Worm (Caenorhabditis elegans) whole organism, L1 larva: ENCODE measurements around the gene flp-19.

Source experiments
- C04F5.9 ChIP-seq: sonication (generic microtip); optimal IDR thresholded peaks from 2 replicates; lab custom pipeline; 2016; ENCODE audit warnings: missing genetic modification characterization, missing compliant biosample characterization
- Y116A8C.19 ChIP-seq: sonication (generic microtip); optimal IDR thresholded peaks from 2 replicates; lab custom pipeline; 2016; ENCODE audit warnings: missing compliant biosample characterization, missing genetic modification characterization, borderline replicate concordance
- ama-1 ChIP-seq: fragments of 150-350 bp; optimal IDR thresholded peaks from 2 replicates; lab custom pipeline; 2014
- blmp-1 ChIP-seq: fragments of 150-350 bp; optimal IDR thresholded peaks from 2 replicates; lab custom pipeline; 2014; ENCODE audit warnings: missing biosample characterization, missing genetic modification characterization
- ceh-82 ChIP-seq, 3 experiments: fragments of 150-350 bp in 1 of 3; sonication (generic microtip) in 2 of 3; optimal IDR thresholded peaks; 2 replicates each; lab custom pipeline; 2014 to 2017; ENCODE audit warnings: missing biosample characterization in 3 of 3, missing genetic modification characterization in 3 of 3
- ceh-90 ChIP-seq: sonication (generic microtip); optimal IDR thresholded peaks from 2 replicates; lab custom pipeline; 2016; ENCODE audit warnings: missing genetic modification characterization, missing compliant biosample characterization
- efl-1 ChIP-seq, 4 experiments: fragments of 150-350 bp; optimal IDR thresholded peaks in 3 of 4; peaks in 1 of 4; 1 replicate in 1 of 4; 2 replicates in 3 of 4; lab custom pipeline; 2014; ENCODE audit warnings: missing biosample characterization in 2 of 4, missing genetic modification characterization in 2 of 4, missing genetic modification reagents in 2 of 4
- egl-27 ChIP-seq, 2 experiments: fragments of 150-350 bp in 1 of 2; sonication (generic microtip); optimal IDR thresholded peaks; 3 replicates each; lab custom pipeline; 2017 to 2018; ENCODE audit warnings: missing biosample characterization in 2 of 2, missing genetic modification characterization in 2 of 2, missing genetic modification reagents in 2 of 2
- elt-2 ChIP-seq: sonication (generic microtip); optimal IDR thresholded peaks from 2 replicates; lab custom pipeline; 2016; ENCODE audit warnings: missing genetic modification characterization, mild to moderate bottlenecking, inconsistent platforms, missing compliant biosample characterization, missing genetic modification reagents
- elt-3 ChIP-seq, 6 experiments: fragments of 150-350 bp in 1 of 6; sonication (generic microtip); optimal IDR thresholded peaks; 2 replicates each; lab custom pipeline; 2017 to 2018; ENCODE audit warnings: missing biosample characterization in 6 of 6, missing genetic modification characterization in 6 of 6, inconsistent platforms in 1 of 6
- ets-5 ChIP-seq: fragments of 200-800 bp; sonication (Bioruptor generic); IDR thresholded peaks from 2 replicates; pipeline ENCODE4 v1.3.6; 2022; ENCODE audit warnings: missing genetic modification characterization, missing compliant biosample characterization
- hlh-4 ChIP-seq: sonication (generic microtip); optimal IDR thresholded peaks from 2 replicates; lab custom pipeline; 2016; ENCODE audit warnings: mild to moderate bottlenecking, missing genetic modification characterization, missing compliant biosample characterization
- isw-1 ChIP-seq: fragments of 200-800 bp; sonication (Bioruptor generic); IDR thresholded peaks from 2 replicates; pipeline ENCODE4 v1.3.6; 2022; ENCODE audit warnings: missing genetic modification characterization, missing compliant biosample characterization
- lin-14 ChIP-seq: fragments of 200-800 bp; sonication (Bioruptor generic); optimal IDR thresholded peaks from 2 replicates; lab custom pipeline; 2018; ENCODE audit warnings: mild to moderate bottlenecking, missing genetic modification characterization, moderate library complexity, missing compliant biosample characterization
- lin-35 ChIP-seq, 2 experiments: fragments of 150-350 bp; optimal IDR thresholded peaks; 2 replicates each; lab custom pipeline; 2014; ENCODE audit warnings: missing biosample characterization in 2 of 2, missing genetic modification characterization in 2 of 2, missing genetic modification reagents in 2 of 2
- lin-39 ChIP-seq: fragments of 150-350 bp; optimal IDR thresholded peaks from 2 replicates; lab custom pipeline; 2014; ENCODE audit warnings: missing biosample characterization, missing genetic modification reagents, missing genetic modification characterization
- mef-2 ChIP-seq: fragments of 150-350 bp; optimal IDR thresholded peaks from 2 replicates; lab custom pipeline; 2014; ENCODE audit warnings: missing biosample characterization, missing genetic modification characterization
- mep-1 ChIP-seq: fragments of 150-350 bp; optimal IDR thresholded peaks from 2 replicates; lab custom pipeline; 2014; ENCODE audit warnings: missing biosample characterization, missing genetic modification characterization
- nhr-11 ChIP-seq: fragments of 150-350 bp; optimal IDR thresholded peaks from 2 replicates; lab custom pipeline; 2014; ENCODE audit warnings: missing biosample characterization, missing genetic modification characterization
- nhr-12 ChIP-seq: sonication (generic microtip); optimal IDR thresholded peaks from 2 replicates; lab custom pipeline; 2017; ENCODE audit warnings: missing biosample characterization, missing genetic modification characterization
- nhr-19 ChIP-seq: fragments of 200-800 bp; sonication (Bioruptor generic); conservative IDR thresholded peaks from 2 replicates; pipeline ENCODE4 v1.3.6; 2022; ENCODE audit warnings: missing genetic modification characterization, missing compliant biosample characterization
- nhr-20 ChIP-seq: sonication (generic microtip); optimal IDR thresholded peaks from 2 replicates; lab custom pipeline; 2016; ENCODE audit warnings: mild to moderate bottlenecking, missing genetic modification characterization, missing compliant biosample characterization
- nhr-28 ChIP-seq: fragments of 150-350 bp; optimal IDR thresholded peaks from 2 replicates; lab custom pipeline; 2014; ENCODE audit warnings: missing biosample characterization, missing genetic modification characterization
- nhr-47 ChIP-seq: sonication (generic microtip); optimal IDR thresholded peaks from 2 replicates; lab custom pipeline; 2016; ENCODE audit warnings: mild to moderate bottlenecking, missing genetic modification characterization, moderate library complexity, missing compliant biosample characterization
- nhr-71 ChIP-seq: sonication (generic microtip); optimal IDR thresholded peaks from 2 replicates; lab custom pipeline; 2016; ENCODE audit warnings: mild to moderate bottlenecking, missing genetic modification characterization, moderate library complexity, missing compliant biosample characterization
- nhr-84 ChIP-seq: sonication (generic microtip); optimal IDR thresholded peaks from 2 replicates; lab custom pipeline; 2017; ENCODE audit warnings: missing biosample characterization, missing genetic modification characterization
- nhr-85 ChIP-seq: sonication (generic microtip); peaks from one replicate; lab custom pipeline; 2016; ENCODE audit warnings: missing genetic modification characterization, inconsistent platforms, missing compliant biosample characterization
- nhr-90 ChIP-seq: sonication (generic microtip); optimal IDR thresholded peaks from 2 replicates; lab custom pipeline; 2016; ENCODE audit warnings: mild to moderate bottlenecking, missing genetic modification characterization, missing compliant biosample characterization; ENCODE audit not compliant: poor library complexity
- snpc-4 ChIP-seq: fragments of 150-350 bp; optimal IDR thresholded peaks from 2 replicates; lab custom pipeline; 2014; ENCODE audit warnings: missing biosample characterization, missing genetic modification characterization
- snu-23 ChIP-seq: sonication (generic microtip); optimal IDR thresholded peaks from 2 replicates; lab custom pipeline; 2016; ENCODE audit warnings: missing genetic modification characterization, missing compliant biosample characterization
- sox-4 ChIP-seq: sonication (generic microtip); optimal IDR thresholded peaks from 2 replicates; lab custom pipeline; 2016; ENCODE audit warnings: missing genetic modification characterization, missing compliant biosample characterization
- sup-37 ChIP-seq: fragments of 200-800 bp; sonication (Bioruptor generic); optimal IDR thresholded peaks from 2 replicates; lab custom pipeline; 2018; ENCODE audit warnings: mild to moderate bottlenecking, missing genetic modification characterization, missing compliant biosample characterization
- tbx-2 ChIP-seq: sonication (generic microtip); optimal IDR thresholded peaks from 2 replicates; lab custom pipeline; 2016; ENCODE audit warnings: missing genetic modification characterization, missing compliant biosample characterization
- unc-130 ChIP-seq: fragments of 150-350 bp; optimal IDR thresholded peaks from 2 replicates; lab custom pipeline; 2017; ENCODE audit warnings: missing biosample characterization, missing genetic modification characterization, inconsistent platforms
- unc-86 ChIP-seq: sonication (generic microtip); optimal IDR thresholded peaks from 2 replicates; lab custom pipeline; 2016; ENCODE audit warnings: missing genetic modification characterization, missing compliant biosample characterization
- unc-98 ChIP-seq: fragments of 200-800 bp; sonication (Bioruptor generic); IDR thresholded peaks from 2 replicates; pipeline ENCODE4 v1.3.6; 2022; ENCODE audit warnings: missing genetic modification characterization, missing compliant biosample characterization
- xbp-1 ChIP-seq: sonication (generic microtip); optimal IDR thresholded peaks from 2 replicates; lab custom pipeline; 2016; ENCODE audit warnings: missing genetic modification characterization, missing compliant biosample characterization
- zip-4 ChIP-seq: fragments of 200-800 bp; sonication (Bioruptor generic); optimal IDR thresholded peaks from 2 replicates; lab custom pipeline; 2018; ENCODE audit warnings: mild to moderate bottlenecking, missing genetic modification characterization, moderate library complexity, missing compliant biosample characterization
- ztf-11 ChIP-seq, 2 experiments: sonication (generic microtip); optimal IDR thresholded peaks; 2 replicates each; lab custom pipeline; 2016 to 2017; ENCODE audit warnings: missing genetic modification characterization in 2 of 2, missing biosample characterization in 1 of 2, missing compliant biosample characterization in 1 of 2

Gene flp-19

ce11 chrX:10640578-10640977, 36.1 kb downstream of the flp-19 start:
- TF ChIP-seq nhr-71 (no peak), mep-1 (tag; lab: Kevin White, UChicago) (peak; percentile 40), blmp-1 (tag; lab: Kevin White, UChicago) (peak; percentile 98), ceh-82 (tag; optimal IDR thresholded peaks at IDR 0.05; lab: Kevin White, UChicago) (peak in 1 of 3 experiments; percentile 3), nhr-19 (GFP tag; lab: Robert Waterston, UW) (no peak), ztf-11 (tag; optimal IDR thresholded peaks at IDR 0.05; lab: Kevin White, UChicago) (no peak)

- TF ChIP-seq unc-86 (tag; lab: Kevin White, UChicago) (no peak), snu-23 (GFP tag; lab: Kevin White, UChicago) (no peak), tbx-2 (no peak), nhr-84 (tag; lab: Kevin White, UChicago) (no peak), blmp-1 (tag; lab: Kevin White, UChicago) (no peak), unc-130 (tag; lab: Kevin White, UChicago) (no peak), egl-27 (tag; optimal IDR thresholded peaks at IDR 0.05; lab: Kevin White, UChicago) (no peak), isw-1 (no peak), lin-39 (no peak), hlh-4 (tag; lab: Kevin White, UChicago) (no peak), snpc-4 (no peak)
Measured at ce11 chrX:10645148-10645547, 40.7 kb downstream of the flp-19 start.

ce11 chrX:10647590-10648105, 43.2 kb downstream of the flp-19 start:
- peak; percentile 69 for TF ChIP-seq blmp-1 (tag; lab: Kevin White, UChicago)
- no peak for TF ChIP-seq egl-27 (tag; optimal IDR thresholded peaks at IDR 0.05; lab: Kevin White, UChicago)
- no peak for TF ChIP-seq sox-4 (tag; lab: Kevin White, UChicago)
- TF ChIP-seq nhr-20 (tag; lab: Kevin White, UChicago), result peak; percentile 3
- no peak for TF ChIP-seq unc-98 (GFP tag; lab: Robert Waterston, UW)
- TF ChIP-seq nhr-90 (tag; lab: Kevin White, UChicago), result no peak
- TF ChIP-seq C04F5.9 (tag; lab: Kevin White, UChicago), result no peak
- TF ChIP-seq nhr-28 (tag; lab: Kevin White, UChicago), result no peak
- no peak for TF ChIP-seq elt-2 (tag; lab: Kevin White, UChicago)
- no peak for TF ChIP-seq isw-1
- no peak for TF ChIP-seq efl-1 (optimal IDR thresholded peaks at IDR 0.05; lab: Kevin White, UChicago)
- TF ChIP-seq efl-1 (GFP tag; optimal IDR thresholded peaks at IDR 0.05 in 1 of 2; lab: Kevin White, UChicago), result peak in 1 of 2 experiments; percentile 34
- no peak for TF ChIP-seq ztf-11 (tag; optimal IDR thresholded peaks at IDR 0.05; lab: Kevin White, UChicago)
- no peak for TF ChIP-seq mef-2 (tag; lab: Kevin White, UChicago)
- no peak for TF ChIP-seq nhr-47 (tag; lab: Kevin White, UChicago)
- TF ChIP-seq lin-35 (GFP tag; optimal IDR thresholded peaks at IDR 0.05; lab: Kevin White, UChicago), result no peak
- TF ChIP-seq ets-5 (GFP tag; lab: Robert Waterston, UW), result no peak
- TF ChIP-seq xbp-1 (tag; lab: Kevin White, UChicago), result no peak
- no peak for TF ChIP-seq zip-4 (GFP tag; lab: Kevin White, UChicago)
- no peak for TF ChIP-seq elt-3 (tag; optimal IDR thresholded peaks at IDR 0.05; lab: Kevin White, UChicago)
- TF ChIP-seq sup-37 (GFP tag; lab: Kevin White, UChicago), result no peak
- TF ChIP-seq tbx-2, result no peak
- no peak for TF ChIP-seq ama-1 (lab: Kevin White, UChicago)
- no peak for TF ChIP-seq lin-39
- TF ChIP-seq nhr-11 (tag; lab: Kevin White, UChicago), result no peak
- no peak for TF ChIP-seq ceh-90 (tag; lab: Kevin White, UChicago)
- TF ChIP-seq nhr-12 (tag; lab: Kevin White, UChicago), result no peak
- TF ChIP-seq Y116A8C.19 (tag; lab: Kevin White, UChicago), result no peak
- TF ChIP-seq lin-14 (GFP tag; lab: Kevin White, UChicago), result peak; percentile 78
- TF ChIP-seq nhr-85 (tag; lab: Kevin White, UChicago), result peak; percentile 70
- TF ChIP-seq, all 84 proteins: peak for 5
